Worm (Caenorhabditis elegans) whole organism, L1 larva: ENCODE measurements around the gene nhr-182.
A peak's percentile ranks its signal among the peaks of the same experiment; 100 is the strongest.

Experiments used
- C04F5.9 ChIP-seq: sonication (generic microtip); optimal IDR thresholded peaks from 2 replicates; lab custom pipeline; 2016; ENCODE audit warnings: missing genetic modification characterization, missing compliant biosample characterization
- C16A3.4 ChIP-seq: fragments of 150-350 bp; optimal IDR thresholded peaks from 2 replicates; lab custom pipeline; 2014; ENCODE audit warnings: missing biosample characterization, missing genetic modification characterization
- C34B4.2 ChIP-seq: sonication (generic microtip); optimal IDR thresholded peaks from 2 replicates; lab custom pipeline; 2017; ENCODE audit warnings: mild to moderate bottlenecking, missing genetic modification characterization, missing compliant biosample characterization
- Y116A8C.19 ChIP-seq: sonication (generic microtip); optimal IDR thresholded peaks from 2 replicates; lab custom pipeline; 2016; ENCODE audit warnings: missing compliant biosample characterization, missing genetic modification characterization, borderline replicate concordance
- aha-1 ChIP-seq: fragments of 150-350 bp; optimal IDR thresholded peaks from 2 replicates; lab custom pipeline; 2014; ENCODE audit warnings: missing biosample characterization, missing genetic modification characterization
- alr-1 ChIP-seq: fragments of 200-800 bp; sonication (Bioruptor generic); optimal IDR thresholded peaks from 2 replicates; lab custom pipeline; 2018; ENCODE audit warnings: borderline replicate concordance, mild to moderate bottlenecking, missing genetic modification characterization, missing compliant biosample characterization
- blmp-1 ChIP-seq: fragments of 150-350 bp; optimal IDR thresholded peaks from 2 replicates; lab custom pipeline; 2014; ENCODE audit warnings: missing biosample characterization, missing genetic modification characterization
- ceh-63 ChIP-seq: fragments of 200-800 bp; sonication (Bioruptor generic); optimal IDR thresholded peaks from 2 replicates; lab custom pipeline; 2018; ENCODE audit warnings: mild to moderate bottlenecking, missing genetic modification characterization, missing compliant biosample characterization
- ceh-82 ChIP-seq, 3 experiments: fragments of 150-350 bp in 1 of 3; sonication (generic microtip) in 2 of 3; optimal IDR thresholded peaks; 2 replicates each; lab custom pipeline; 2014 to 2017; ENCODE audit warnings: missing biosample characterization in 3 of 3, missing genetic modification characterization in 3 of 3
- ceh-90 ChIP-seq: sonication (generic microtip); optimal IDR thresholded peaks from 2 replicates; lab custom pipeline; 2016; ENCODE audit warnings: missing genetic modification characterization, missing compliant biosample characterization
- ces-1 ChIP-seq: fragments of 150-350 bp; optimal IDR thresholded peaks from 2 replicates; lab custom pipeline; 2014; ENCODE audit warnings: missing biosample characterization, missing genetic modification reagents, missing genetic modification characterization
- efl-3 ChIP-seq: fragments of 200-800 bp; sonication (Bioruptor generic); optimal IDR thresholded peaks from 2 replicates; lab custom pipeline; 2018; ENCODE audit warnings: mild to moderate bottlenecking, missing genetic modification characterization, missing compliant biosample characterization
- egl-27 ChIP-seq, 2 experiments: fragments of 150-350 bp in 1 of 2; sonication (generic microtip); optimal IDR thresholded peaks; 3 replicates each; lab custom pipeline; 2017 to 2018; ENCODE audit warnings: missing biosample characterization in 2 of 2, missing genetic modification characterization in 2 of 2, missing genetic modification reagents in 2 of 2
- elt-3 ChIP-seq, 6 experiments: fragments of 150-350 bp in 1 of 6; sonication (generic microtip); optimal IDR thresholded peaks; 2 replicates each; lab custom pipeline; 2017 to 2018; ENCODE audit warnings: missing biosample characterization in 6 of 6, missing genetic modification characterization in 6 of 6, inconsistent platforms in 1 of 6
- ets-5 ChIP-seq: fragments of 200-800 bp; sonication (Bioruptor generic); IDR thresholded peaks from 2 replicates; pipeline ENCODE4 v1.3.6; 2022; ENCODE audit warnings: missing genetic modification characterization, missing compliant biosample characterization
- fkh-8 ChIP-seq: sonication (generic microtip); optimal IDR thresholded peaks from 2 replicates; lab custom pipeline; 2016; ENCODE audit warnings: mild to moderate bottlenecking, missing genetic modification characterization, missing compliant biosample characterization
- fos-1 ChIP-seq: fragments of 150-350 bp; optimal IDR thresholded peaks from 2 replicates; lab custom pipeline; 2014; ENCODE audit warnings: missing biosample characterization, missing genetic modification characterization
- grh-1 ChIP-seq: fragments of 200-800 bp; sonication (Bioruptor generic); IDR thresholded peaks from 2 replicates; pipeline ENCODE4 v1.3.6; 2022; ENCODE audit warnings: missing genetic modification reagents, missing genetic modification characterization, missing compliant biosample characterization
- hlh-17 ChIP-seq: fragments of 200-800 bp; sonication (Bioruptor generic); optimal IDR thresholded peaks from 2 replicates; lab custom pipeline; 2018; ENCODE audit warnings: missing genetic modification characterization, mild to moderate bottlenecking, missing compliant biosample characterization, moderate library complexity, borderline replicate concordance
- hlh-4 ChIP-seq: sonication (generic microtip); optimal IDR thresholded peaks from 2 replicates; lab custom pipeline; 2016; ENCODE audit warnings: mild to moderate bottlenecking, missing genetic modification characterization, missing compliant biosample characterization
- hpl-2 ChIP-seq: fragments of 150-350 bp; optimal IDR thresholded peaks from 2 replicates; lab custom pipeline; 2014; ENCODE audit warnings: missing biosample characterization, missing genetic modification reagents, missing genetic modification characterization
- isw-1 ChIP-seq: fragments of 200-800 bp; sonication (Bioruptor generic); IDR thresholded peaks from 2 replicates; pipeline ENCODE4 v1.3.6; 2022; ENCODE audit warnings: missing genetic modification characterization, missing compliant biosample characterization
- jun-1 ChIP-seq: fragments of 150-350 bp; optimal IDR thresholded peaks from 2 replicates; lab custom pipeline; 2014; ENCODE audit warnings: missing biosample characterization, missing genetic modification reagents, missing genetic modification characterization
- lin-13 ChIP-seq: fragments of 150-350 bp; optimal IDR thresholded peaks from 2 replicates; lab custom pipeline; 2014; ENCODE audit warnings: missing biosample characterization, missing genetic modification reagents, missing genetic modification characterization
- lin-15B ChIP-seq: fragments of 150-350 bp; sonication (generic microtip); optimal IDR thresholded peaks from 3 replicates; lab custom pipeline; 2014; ENCODE audit warnings: missing biosample characterization, missing genetic modification characterization
- lin-39 ChIP-seq: fragments of 150-350 bp; optimal IDR thresholded peaks from 2 replicates; lab custom pipeline; 2014; ENCODE audit warnings: missing biosample characterization, missing genetic modification reagents, missing genetic modification characterization
- lsy-2 ChIP-seq, 2 experiments: fragments of 150-350 bp; optimal IDR thresholded peaks; 2 replicates each; lab custom pipeline; 2014; ENCODE audit warnings: missing biosample characterization in 2 of 2, missing genetic modification characterization in 2 of 2
- mab-9 ChIP-seq: fragments of 200-800 bp; sonication (Bioruptor generic); IDR thresholded peaks from 2 replicates; pipeline ENCODE4 v1.3.6; 2022; ENCODE audit warnings: missing genetic modification reagents, missing genetic modification characterization, missing compliant biosample characterization
- mdl-1 ChIP-seq, 2 experiments: fragments of 150-350 bp; optimal IDR thresholded peaks; 2 replicates each; lab custom pipeline; 2014 to 2017; ENCODE audit warnings: missing biosample characterization in 2 of 2, missing genetic modification characterization in 2 of 2, inconsistent platforms in 1 of 2
- mef-2 ChIP-seq: fragments of 150-350 bp; optimal IDR thresholded peaks from 2 replicates; lab custom pipeline; 2014; ENCODE audit warnings: missing biosample characterization, missing genetic modification characterization
- mep-1 ChIP-seq: fragments of 150-350 bp; optimal IDR thresholded peaks from 2 replicates; lab custom pipeline; 2014; ENCODE audit warnings: missing biosample characterization, missing genetic modification characterization
- nhr-11 ChIP-seq: fragments of 150-350 bp; optimal IDR thresholded peaks from 2 replicates; lab custom pipeline; 2014; ENCODE audit warnings: missing biosample characterization, missing genetic modification characterization
- nhr-12 ChIP-seq: sonication (generic microtip); optimal IDR thresholded peaks from 2 replicates; lab custom pipeline; 2017; ENCODE audit warnings: missing biosample characterization, missing genetic modification characterization
- nhr-19 ChIP-seq: fragments of 200-800 bp; sonication (Bioruptor generic); conservative IDR thresholded peaks from 2 replicates; pipeline ENCODE4 v1.3.6; 2022; ENCODE audit warnings: missing genetic modification characterization, missing compliant biosample characterization
- nhr-237 ChIP-seq: fragments of 150-350 bp; optimal IDR thresholded peaks from 2 replicates; lab custom pipeline; 2014; ENCODE audit warnings: missing biosample characterization, missing genetic modification characterization
- nhr-28 ChIP-seq: fragments of 150-350 bp; optimal IDR thresholded peaks from 2 replicates; lab custom pipeline; 2014; ENCODE audit warnings: missing biosample characterization, missing genetic modification characterization
- nhr-71 ChIP-seq: sonication (generic microtip); optimal IDR thresholded peaks from 2 replicates; lab custom pipeline; 2016; ENCODE audit warnings: mild to moderate bottlenecking, missing genetic modification characterization, moderate library complexity, missing compliant biosample characterization
- nhr-76 ChIP-seq: sonication (generic microtip); optimal IDR thresholded peaks from 2 replicates; lab custom pipeline; 2017; ENCODE audit warnings: missing biosample characterization, missing genetic modification characterization
- nhr-77 ChIP-seq: fragments of 150-350 bp; optimal IDR thresholded peaks from 2 replicates; lab custom pipeline; 2014; ENCODE audit warnings: missing biosample characterization, missing genetic modification characterization
- nhr-85 ChIP-seq: sonication (generic microtip); peaks from one replicate; lab custom pipeline; 2016; ENCODE audit warnings: missing genetic modification characterization, inconsistent platforms, missing compliant biosample characterization
- pax-3 ChIP-seq: fragments of 200-800 bp; sonication (Bioruptor generic); optimal IDR thresholded peaks from 2 replicates; lab custom pipeline; 2018; ENCODE audit warnings: mild to moderate bottlenecking, missing genetic modification characterization, moderate library complexity, missing compliant biosample characterization
- pqm-1 ChIP-seq: sonication (generic microtip); optimal IDR thresholded peaks from 3 replicates; lab custom pipeline; 2017; ENCODE audit warnings: missing biosample characterization, missing genetic modification characterization
- rnt-1 ChIP-seq: sonication (generic microtip); optimal IDR thresholded peaks from 2 replicates; lab custom pipeline; 2016; ENCODE audit warnings: mild to moderate bottlenecking, missing genetic modification characterization, moderate library complexity, missing compliant biosample characterization
- skn-1 ChIP-seq: fragments of 150-350 bp; optimal IDR thresholded peaks from 2 replicates; lab custom pipeline; 2014; ENCODE audit warnings: missing biosample characterization, missing genetic modification characterization
- snu-23 ChIP-seq: sonication (generic microtip); optimal IDR thresholded peaks from 2 replicates; lab custom pipeline; 2016; ENCODE audit warnings: missing genetic modification characterization, missing compliant biosample characterization
- sox-4 ChIP-seq: sonication (generic microtip); optimal IDR thresholded peaks from 2 replicates; lab custom pipeline; 2016; ENCODE audit warnings: missing genetic modification characterization, missing compliant biosample characterization
- tbx-2 ChIP-seq: sonication (generic microtip); optimal IDR thresholded peaks from 2 replicates; lab custom pipeline; 2016; ENCODE audit warnings: missing genetic modification characterization, missing compliant biosample characterization
- tlp-1 ChIP-seq: fragments of 150-350 bp; optimal IDR thresholded peaks from 2 replicates; lab custom pipeline; 2014; ENCODE audit warnings: missing biosample characterization, missing genetic modification characterization
- unc-130 ChIP-seq: fragments of 150-350 bp; optimal IDR thresholded peaks from 2 replicates; lab custom pipeline; 2017; ENCODE audit warnings: missing biosample characterization, missing genetic modification characterization, inconsistent platforms
- unc-62 ChIP-seq: fragments of 150-350 bp; optimal IDR thresholded peaks from 2 replicates; lab custom pipeline; 2014; ENCODE audit warnings: missing biosample characterization, missing genetic modification reagents, missing genetic modification characterization
- unc-98 ChIP-seq: fragments of 200-800 bp; sonication (Bioruptor generic); IDR thresholded peaks from 2 replicates; pipeline ENCODE4 v1.3.6; 2022; ENCODE audit warnings: missing genetic modification characterization, missing compliant biosample characterization
- vab-15 ChIP-seq: sonication (generic microtip); optimal IDR thresholded peaks from 2 replicates; lab custom pipeline; 2017; ENCODE audit warnings: missing genotype, mild to moderate bottlenecking, missing genetic modification characterization, missing compliant biosample characterization
- xbp-1 ChIP-seq: sonication (generic microtip); optimal IDR thresholded peaks from 2 replicates; lab custom pipeline; 2016; ENCODE audit warnings: missing genetic modification characterization, missing compliant biosample characterization
- zag-1 ChIP-seq: fragments of 150-350 bp; optimal IDR thresholded peaks from 2 replicates; lab custom pipeline; 2014; ENCODE audit warnings: missing biosample characterization, missing genetic modification characterization
- ztf-4 ChIP-seq: fragments of 150-350 bp; optimal IDR thresholded peaks from 2 replicates; lab custom pipeline; 2014; ENCODE audit warnings: missing biosample characterization, missing genetic modification characterization

The nhr-182 gene

DNA sequence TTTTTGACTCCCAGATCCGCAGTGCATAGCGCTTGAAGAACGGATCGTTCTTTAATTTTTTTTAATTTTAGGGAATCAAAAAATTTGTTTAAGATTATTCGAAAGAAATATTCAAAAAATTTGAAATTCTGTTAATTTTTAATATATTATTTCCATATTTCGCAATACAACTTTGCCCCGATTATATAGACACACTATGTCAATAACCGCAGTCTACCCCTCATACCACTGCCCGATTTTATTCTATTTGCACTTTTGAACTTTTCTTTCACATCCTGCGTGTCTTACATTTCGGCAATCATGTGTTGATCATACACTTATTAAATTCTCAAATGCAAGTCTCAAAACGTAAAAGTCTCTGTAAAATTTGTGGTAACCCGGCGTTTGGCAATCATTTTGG lies 40.9 kb downstream of the nhr-182 start, which contains the start of gene nhr-56:
nhr-56 (plus strand) TSS at position 202 of the 400 bp plus-strand sequence.
- no peak for TF ChIP-seq nhr-76
- no peak for TF ChIP-seq tlp-1 (tag; lab: Kevin White, UChicago)
- TF ChIP-seq nhr-12 (tag; lab: Kevin White, UChicago): no peak
- no peak for TF ChIP-seq pqm-1 (tag; lab: Kevin White, UChicago)
- peak; percentile 11 to 37 (median 13) for TF ChIP-seq ceh-82 (tag; optimal IDR thresholded peaks at IDR 0.05; lab: Kevin White, UChicago)
- no peak for TF ChIP-seq mab-9 (GFP tag; lab: Robert Waterston, UW)
- TF ChIP-seq aha-1 (tag; lab: Kevin White, UChicago): no peak
- no peak for TF ChIP-seq efl-3 (GFP tag; lab: Kevin White, UChicago)
- TF ChIP-seq fkh-8: peak; percentile 19
- no peak for TF ChIP-seq ets-5 (GFP tag; lab: Robert Waterston, UW)
- no peak for TF ChIP-seq elt-3 (tag; optimal IDR thresholded peaks at IDR 0.05; lab: Kevin White, UChicago)
- peak; percentile 66 for TF ChIP-seq skn-1
- TF ChIP-seq nhr-11 (tag; lab: Kevin White, UChicago): no peak
- no peak for TF ChIP-seq ceh-90 (tag; lab: Kevin White, UChicago)
- no peak for TF ChIP-seq hpl-2 (GFP tag; lab: Kevin White, UChicago)
- no peak for TF ChIP-seq unc-98 (GFP tag; lab: Robert Waterston, UW)
- no peak for TF ChIP-seq alr-1 (tag; lab: Kevin White, UChicago)
- no peak for TF ChIP-seq zag-1 (tag; lab: Kevin White, UChicago)
- TF ChIP-seq unc-130: no peak
- TF ChIP-seq nhr-71 (tag; lab: Kevin White, UChicago): peak; percentile 62
- TF ChIP-seq hlh-17 (GFP tag; lab: Kevin White, UChicago): no peak
- TF ChIP-seq vab-15 (tag; lab: Kevin White, UChicago): no peak
- no peak for TF ChIP-seq ztf-4 (tag; lab: Kevin White, UChicago)
- TF ChIP-seq Y116A8C.19: no peak
- no peak for TF ChIP-seq lin-13 (GFP tag; lab: Kevin White, UChicago)
- no peak for TF ChIP-seq C16A3.4 (tag; lab: Kevin White, UChicago)
- peak; percentile 56 for TF ChIP-seq snu-23 (GFP tag; lab: Kevin White, UChicago)
- TF ChIP-seq C04F5.9 (tag; lab: Kevin White, UChicago): no peak
- TF ChIP-seq nhr-85 (tag; lab: Kevin White, UChicago): peak; percentile 72
- no peak for TF ChIP-seq ces-1 (GFP tag; lab: Kevin White, UChicago)
- no peak for TF ChIP-seq pax-3 (tag; lab: Kevin White, UChicago)
- no peak for TF ChIP-seq nhr-28 (tag; lab: Kevin White, UChicago)
- no peak for TF ChIP-seq ceh-63
- TF ChIP-seq lin-39: no peak
- TF ChIP-seq sox-4 (tag; lab: Kevin White, UChicago): no peak
- peak; percentile 39 for TF ChIP-seq blmp-1 (tag; lab: Kevin White, UChicago)
- no peak for TF ChIP-seq unc-62
- TF ChIP-seq rnt-1 (tag; lab: Kevin White, UChicago): no peak
- no peak for TF ChIP-seq grh-1
- peak; percentile 15 for TF ChIP-seq nhr-77
- no peak for TF ChIP-seq xbp-1 (tag; lab: Kevin White, UChicago)
- no peak for TF ChIP-seq egl-27 (tag; optimal IDR thresholded peaks at IDR 0.05; lab: Kevin White, UChicago)
- TF ChIP-seq fos-1 (tag; lab: Kevin White, UChicago): no peak
- peak in 1 of 2 experiments; percentile 42 for TF ChIP-seq lsy-2 (tag; optimal IDR thresholded peaks at IDR 0.05; lab: Kevin White, UChicago)
- no peak for TF ChIP-seq C34B4.2 (tag; lab: Kevin White, UChicago)
- no peak for TF ChIP-seq lin-15B (tag; lab: Kevin White, UChicago)
- TF ChIP-seq isw-1 (GFP tag; lab: Robert Waterston, UW): no peak
- TF ChIP-seq mef-2 (tag; lab: Kevin White, UChicago): no peak
- peak; percentile 14; the same call in 1 of the 2 replicates for TF ChIP-seq nhr-19
- no peak for TF ChIP-seq hlh-4 (tag; lab: Kevin White, UChicago)
- peak; percentile 34 for TF ChIP-seq jun-1 (tag; lab: Kevin White, UChicago)
- no peak for TF ChIP-seq nhr-237 (tag; lab: Kevin White, UChicago)
- no peak for TF ChIP-seq tbx-2 (tag; lab: Kevin White, UChicago)
- TF ChIP-seq mdl-1 (tag; optimal IDR thresholded peaks at IDR 0.05; lab: Kevin White, UChicago): peak in 1 of 2 experiments; percentile 38
- TF ChIP-seq mep-1 (tag; lab: Kevin White, UChicago): peak; percentile 60
